Fruit fly (Drosophila melanogaster): ENCODE measurements around the gene Srp54.

Gene Srp54

dm6 chr2L:9947738-9948519 is 35.2 kb downstream of the Srp54 start (continued):
- TF ChIP-seq Dbx (GFP tag; IDR thresholded peaks at IDR 0.05) (no peak), CG2116 (GFP tag; optimal IDR thresholded peaks at IDR 0.05) (no peak), sob (GFP tag; IDR thresholded peaks at IDR 0.05) (peak; percentile 22; the same call in 1 of the 2 replicates), cwo (GFP tag; optimal IDR thresholded peaks at IDR 0.05) (peak; percentile 9), CG17385 (GFP tag; optimal IDR thresholded peaks at IDR 0.05) (no peak), esg (GFP tag; conservative IDR thresholded peaks at IDR 0.05) (no peak), CG5180 (GFP tag; optimal IDR thresholded peaks at IDR 0.05) (no peak), CG17612 (GFP tag; IDR thresholded peaks at IDR 0.05) (no peak), CG3726 (GFP tag; IDR thresholded peaks at IDR 0.05) (no peak), CG13894 (tag; optimal IDR thresholded peaks at IDR 0.05) (peak; percentile 52), Optix (GFP tag; IDR thresholded peaks at IDR 0.05) (no peak), Taf1 (GFP tag; IDR thresholded peaks at IDR 0.05) (no peak), CG34224 (GFP tag; IDR thresholded peaks at IDR 0.05; ENCODE audit: partially characterized antibody) (no peak), vnd (GFP tag; IDR thresholded peaks at IDR 0.05; ENCODE audit: partially characterized antibody) (no peak), ap (GFP tag; IDR thresholded peaks at IDR 0.05) (no peak), hb (GFP tag; IDR thresholded peaks at IDR 0.05; ENCODE audit: partially characterized antibody) (no peak), CG10654 (GFP tag; optimal IDR thresholded peaks at IDR 0.05) (no peak), CG32532 (GFP tag; IDR thresholded peaks at IDR 0.05) (peak; percentile 21; the same call in 1 of the 2 replicates), Spps (tag; optimal IDR thresholded peaks at IDR 0.05) (no peak), CG6791 (GFP tag; IDR thresholded peaks at IDR 0.05; ENCODE audit: partially characterized antibody) (no peak), CG9797 (GFP tag; optimal IDR thresholded peaks at IDR 0.05) (no peak), sens (GFP tag) (peak; percentile 17), corto (GFP tag; optimal IDR thresholded peaks at IDR 0.05) (peak; percentile 67), CG5953 (GFP tag; IDR thresholded peaks at IDR 0.05) (no peak), jumu (GFP tag; optimal IDR thresholded peaks at IDR 0.05) (no peak), Rx (GFP tag; IDR thresholded peaks at IDR 0.05) (no peak), wdn (GFP tag; IDR thresholded peaks at IDR 0.05) (no peak), GATAe (GFP tag; conservative IDR thresholded peaks at IDR 0.05) (0 out of 2 replicates have a peak, but pooled peaks have one; percentile 20), chinmo (GFP tag; IDR thresholded peaks at IDR 0.05; ENCODE audit: partially characterized antibody) (peak; percentile 84; the same call in 3 of the 4 replicates), CG1832 (GFP tag; optimal IDR thresholded peaks at IDR 0.05) (no peak), lbe (GFP tag; optimal IDR thresholded peaks at IDR 0.05) (no peak), CG12769 (tag; optimal IDR thresholded peaks at IDR 0.05) (peak; percentile 75), pzg (GFP tag; optimal IDR thresholded peaks at IDR 0.05) (no peak), insv (GFP tag; optimal IDR thresholded peaks at IDR 0.05) (no peak), CG6175 (GFP tag; IDR thresholded peaks at IDR 0.05) (no peak), CG9437 (GFP tag; optimal IDR thresholded peaks at IDR 0.05) (peak; percentile 67), ci (GFP tag; IDR thresholded peaks at IDR 0.05) (0 out of 3 replicates have a peak, but pooled peaks have one; percentile 23), CG17361 (GFP tag; IDR thresholded peaks at IDR 0.05) (peak; percentile 22; the same call in 1 of the 3 replicates), Xrp1 (GFP tag; IDR thresholded peaks at IDR 0.05) (no peak), cad (GFP tag; optimal IDR thresholded peaks at IDR 0.05) (no peak), zfh1 (GFP tag; IDR thresholded peaks at IDR 0.05) (no peak), E2f2 (GFP tag; IDR thresholded peaks at IDR 0.05) (no peak), crp (GFP tag; optimal IDR thresholded peaks at IDR 0.05) (no peak), CG18599 (GFP tag; optimal IDR thresholded peaks at IDR 0.05) (peak; percentile 8), E2f1 (GFP tag; IDR thresholded peaks at IDR 0.05) (no peak), fu2 (GFP tag; optimal IDR thresholded peaks at IDR 0.05) (no peak), CG10431 (GFP tag; optimal IDR thresholded peaks at IDR 0.05) (no peak), Rfx (GFP tag; IDR thresholded peaks at IDR 0.05) (0 out of 2 replicates have a peak, but pooled peaks have one; percentile 13), sc (optimal IDR thresholded peaks at IDR 0.05) (no peak), sc (GFP tag; optimal IDR thresholded peaks at IDR 0.05) (no peak)

Measured in whole organism, embryonic.